Worm (Caenorhabditis elegans) whole organism, midembryonic: ENCODE data around the gene let-2.

ENCODE experiments used
- klf-2 ChIP-seq: fragments of 200-800 bp; sonication (Bioruptor generic); conservative IDR thresholded peaks from 2 replicates; pipeline ENCODE4 v1.3.6; 2022; ENCODE audit warnings: missing genetic modification reagents, missing genetic modification characterization, missing compliant biosample characterization
- ztf-23 ChIP-seq: fragments of 200-800 bp; sonication (Bioruptor generic); IDR thresholded peaks from 2 replicates; pipeline ENCODE4 v1.3.6; 2022; ENCODE audit warnings: missing genetic modification reagents, missing genetic modification characterization, missing compliant biosample characterization

Gene let-2

ce11 chrX:16331425-16331824, 57.7 kb downstream of the let-2 start:
- no peak for TF ChIP-seq klf-2 (GFP tag; lab: Robert Waterston, UW)
- TF ChIP-seq ztf-23, result 0 out of 2 replicates have a peak, but pooled peaks have one; percentile 20
